Worm (Caenorhabditis elegans) whole organism, midembryonic: ENCODE data around the gene hrg-5.

ENCODE experiments used
- flt-1 ChIP-seq: fragments of 200-800 bp; sonication (Bioruptor generic); IDR thresholded peaks from 2 replicates; pipeline ENCODE4 v1.3.6; 2022; ENCODE audit warnings: missing genetic modification characterization, missing compliant biosample characterization
- klf-2 ChIP-seq: fragments of 200-800 bp; sonication (Bioruptor generic); conservative IDR thresholded peaks from 2 replicates; pipeline ENCODE4 v1.3.6; 2022; ENCODE audit warnings: missing genetic modification reagents, missing genetic modification characterization, missing compliant biosample characterization
- med-1 ChIP-seq: sonication (generic microtip); optimal IDR thresholded peaks from 2 replicates; lab custom pipeline; 2017; ENCODE audit warnings: missing genetic modification characterization, mild to moderate bottlenecking, missing compliant biosample characterization, antibody characterized with exemption, missing genetic modification reagents; ENCODE audit not compliant: insufficient read depth

ce11 chrIV:11038218-11038617 lies 9.0 kb upstream of the hrg-5 start:
- TF ChIP-seq med-1 = no peak
- no peak for TF ChIP-seq klf-2 (GFP tag; lab: Robert Waterston, UW)
- TF ChIP-seq flt-1 = no peak
